Fruit fly (Drosophila melanogaster): ENCODE measurements around the gene CG7966.

DNA sequence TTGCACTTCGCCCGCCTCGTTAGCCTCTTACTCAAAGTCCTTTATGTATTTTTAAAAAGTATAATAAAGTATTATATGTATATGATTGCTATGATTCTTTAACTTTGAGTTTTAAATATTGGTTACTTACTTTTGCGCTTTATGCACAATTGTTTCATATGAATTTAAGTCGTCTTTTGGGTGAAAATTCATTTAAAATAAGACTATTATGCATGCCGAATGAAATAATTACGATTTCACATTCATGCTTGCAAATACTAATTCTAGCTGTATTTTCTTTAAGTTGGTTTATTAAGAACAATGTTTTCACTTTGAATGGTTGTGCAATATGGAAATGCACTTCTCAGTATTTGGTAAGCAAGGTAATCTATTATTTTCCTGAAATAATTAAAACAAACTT lies 34.7 kb upstream of the CG7966 start, which contains the start of gene CG43063:
- no peak for TF ChIP-seq Pif1A (GFP tag; optimal IDR thresholded peaks at IDR 0.05)
- no peak for TF ChIP-seq CG10348 (GFP tag; IDR thresholded peaks at IDR 0.05)
- no peak for TF ChIP-seq CG17806 (tag; optimal IDR thresholded peaks at IDR 0.05)
- no peak for TF ChIP-seq CG4496 (GFP tag; IDR thresholded peaks at IDR 0.05)
- no peak for TF ChIP-seq CG13204 (GFP tag; optimal IDR thresholded peaks at IDR 0.05)
- TF ChIP-seq Pif1B (GFP tag; optimal IDR thresholded peaks at IDR 0.05): no peak
- no peak for TF ChIP-seq Ets98B (GFP tag; IDR thresholded peaks at IDR 0.05)
- no peak for TF ChIP-seq CG34367 (tag; optimal IDR thresholded peaks at IDR 0.05)
- no peak for TF ChIP-seq CG9948 (tag; optimal IDR thresholded peaks at IDR 0.05)
- TF ChIP-seq CG32121 (GFP tag; IDR thresholded peaks at IDR 0.05): no peak
- TF ChIP-seq fd96Ca (GFP tag; IDR thresholded peaks at IDR 0.05): no peak
- no peak for TF ChIP-seq EcR (GFP tag; optimal IDR thresholded peaks at IDR 0.05)
- TF ChIP-seq CG15710 (tag; optimal IDR thresholded peaks at IDR 0.05): no peak
- TF ChIP-seq CG8301 (tag; optimal IDR thresholded peaks at IDR 0.05): no peak
